Fruit fly (Drosophila melanogaster) whole organism, embryonic: ENCODE data around the gene Pcd.

Experiments
- CG10431 ChIP-seq: fragments of 200-800 bp; sonication (Bioruptor generic); optimal IDR thresholded peaks from 3 replicates; lab custom pipeline; 2018; ENCODE audit warnings: missing biosample characterization, mild to moderate bottlenecking, missing genetic modification characterization
- CG10543 ChIP-seq: fragments of 200-800 bp; sonication (Bioruptor generic); optimal IDR thresholded peaks from 3 replicates; lab custom pipeline; 2017; ENCODE audit warnings: missing biosample characterization, mild to moderate bottlenecking, missing genetic modification characterization, moderate library complexity
- CG12236 ChIP-seq: fragments of 200-800 bp; sonication (Bioruptor generic); optimal IDR thresholded peaks from 2 replicates; lab custom pipeline; 2016; ENCODE audit warnings: missing biosample characterization, missing genetic modification characterization
- CG12769 ChIP-seq: fragments of 200-800 bp; sonication (Bioruptor generic); optimal IDR thresholded peaks from 2 replicates; lab custom pipeline; 2019; ENCODE audit warnings: missing biosample characterization, mild to moderate bottlenecking, missing genetic modification characterization, moderate library complexity
- CG14014 ChIP-seq: fragments of 200-800 bp; sonication (Bioruptor generic); IDR thresholded peaks from 2 replicates; pipeline ENCODE4 v1.3.6; 2022; ENCODE audit warnings: missing biosample characterization, missing genetic modification characterization
- CG1529 ChIP-seq: fragments of 200-800 bp; sonication (Bioruptor generic); optimal IDR thresholded peaks from 3 replicates; lab custom pipeline; 2018; ENCODE audit warnings: missing biosample characterization, missing genetic modification characterization
- CG16863 ChIP-seq: fragments of 200-800 bp; sonication (Bioruptor generic); optimal IDR thresholded peaks from 3 replicates; lab custom pipeline; 2016; ENCODE audit warnings: missing biosample characterization, missing genetic modification characterization
- CG17328 ChIP-seq: fragments of 200-800 bp; sonication (Bioruptor generic); IDR thresholded peaks from 2 replicates; pipeline ENCODE4 v1.3.6; 2022; ENCODE audit warnings: missing biosample characterization, missing genetic modification characterization
- CG1792 ChIP-seq: fragments of 200-800 bp; sonication (Bioruptor generic); optimal IDR thresholded peaks from 2 replicates; lab custom pipeline; 2016; ENCODE audit warnings: missing biosample characterization, missing genetic modification characterization
- CG18599 ChIP-seq: fragments of 200-800 bp; sonication (Bioruptor generic); optimal IDR thresholded peaks from 3 replicates; lab custom pipeline; 2017; ENCODE audit warnings: missing biosample characterization, missing genetic modification characterization, mild to moderate bottlenecking, moderate library complexity, missing genetic modification reagents
- CG30403 ChIP-seq: fragments of 200-800 bp; sonication (Bioruptor generic); optimal IDR thresholded peaks from 3 replicates; lab custom pipeline; 2016; ENCODE audit warnings: missing biosample characterization, missing genetic modification characterization
- CG3163 ChIP-seq: fragments of 200-800 bp; sonication (Bioruptor generic); optimal IDR thresholded peaks from 3 replicates; lab custom pipeline; 2016; ENCODE audit warnings: missing biosample characterization, missing genetic modification characterization
- CG3847 ChIP-seq: fragments of 200-800 bp; sonication (Bioruptor generic); IDR thresholded peaks from 2 replicates; pipeline ENCODE4 v1.3.6; 2022; ENCODE audit warnings: missing biosample characterization, missing genetic modification characterization
- CG4730 ChIP-seq: fragments of 200-800 bp; sonication (Bioruptor generic); IDR thresholded peaks from 2 replicates; pipeline ENCODE4 v1.3.6; 2022; ENCODE audit warnings: missing biosample characterization, missing genetic modification characterization
- CG8924 ChIP-seq: fragments of 200-800 bp; optimal IDR thresholded peaks from 3 replicates; lab custom pipeline; 2019; ENCODE audit warnings: missing biosample characterization, mild to moderate bottlenecking, missing genetic modification characterization, moderate library complexity
- CG9609 ChIP-seq: fragments of 200-800 bp; sonication (Bioruptor generic); optimal IDR thresholded peaks from 3 replicates; lab custom pipeline; 2016; ENCODE audit warnings: missing biosample characterization, missing genetic modification characterization
- CG9817 ChIP-seq: fragments of 200-800 bp; sonication (Bioruptor generic); optimal IDR thresholded peaks from 2 replicates; lab custom pipeline; 2018; ENCODE audit warnings: missing biosample characterization, mild to moderate bottlenecking, missing genetic modification characterization, moderate library complexity
- D19B ChIP-seq: fragments of 200-800 bp; sonication (Bioruptor generic); optimal IDR thresholded peaks from 2 replicates; lab custom pipeline; 2017; ENCODE audit warnings: missing biosample characterization, mild to moderate bottlenecking, missing genetic modification characterization
- Deaf1 ChIP-seq: fragments of 200-800 bp; optimal IDR thresholded peaks from 3 replicates; lab custom pipeline; 2019; ENCODE audit warnings: missing biosample characterization, mild to moderate bottlenecking, missing genetic modification characterization, moderate library complexity
- Doc2 ChIP-seq: fragments of 200-800 bp; sonication (Bioruptor generic); IDR thresholded peaks from 2 replicates; pipeline ENCODE4 v1.3.6; 2022; ENCODE audit warnings: missing biosample characterization, missing genetic modification characterization
- Gsc ChIP-seq: fragments of 200-800 bp; sonication (Bioruptor generic); IDR thresholded peaks from 2 replicates; pipeline ENCODE4 v1.3.6; 2022; ENCODE audit warnings: missing biosample characterization, missing genetic modification characterization
- HLH4C ChIP-seq: fragments of 200-800 bp; sonication (Bioruptor generic); IDR thresholded peaks from 3 replicates; pipeline ENCODE4 v1.3.6; 2022; ENCODE audit warnings: missing biosample characterization, missing genetic modification characterization; ENCODE audit not compliant: partially characterized antibody
- Hsf ChIP-seq: fragments of 200-800 bp; sonication (Bioruptor generic); optimal IDR thresholded peaks from 3 replicates; lab custom pipeline; 2016; ENCODE audit warnings: missing biosample characterization, missing genetic modification characterization
- Myb ChIP-seq: fragments of 200-800 bp; sonication (Bioruptor generic); optimal IDR thresholded peaks from 2 replicates; lab custom pipeline; 2016; ENCODE audit warnings: missing biosample characterization, missing genetic modification characterization
- Pdp1 ChIP-seq, 2 experiments: fragments of 200-800 bp; sonication (Bioruptor generic); optimal IDR thresholded peaks; 3 replicates each; lab custom pipeline; 2016; ENCODE audit warnings: missing biosample characterization in 2 of 2, missing genetic modification characterization in 2 of 2, mild to moderate bottlenecking in 1 of 2, moderate library complexity in 1 of 2
- Ptx1 ChIP-seq: fragments of 200-800 bp; sonication (Bioruptor generic); IDR thresholded peaks from 2 replicates; pipeline ENCODE4 v1.3.6; 2022; ENCODE audit warnings: missing biosample characterization, missing genetic modification characterization
- Sox102F ChIP-seq: fragments of 200-800 bp; sonication (Bioruptor generic); optimal IDR thresholded peaks from 2 replicates; lab custom pipeline; 2018; ENCODE audit warnings: missing biosample characterization, mild to moderate bottlenecking, missing genetic modification characterization, moderate library complexity
- TFAM ChIP-seq: fragments of 200-800 bp; sonication (Bioruptor generic); optimal IDR thresholded peaks from 2 replicates; lab custom pipeline; 2017; ENCODE audit warnings: missing biosample characterization, missing genetic modification characterization, inconsistent platforms
- Xrp1 ChIP-seq: fragments of 200-800 bp; sonication (Bioruptor generic); IDR thresholded peaks from 2 replicates; pipeline ENCODE4 v1.3.6; 2022; ENCODE audit warnings: missing biosample characterization, missing genetic modification characterization
- ac ChIP-seq: fragments of 200-800 bp; sonication (Bioruptor generic); optimal IDR thresholded peaks from 3 replicates; lab custom pipeline; 2017; ENCODE audit warnings: missing biosample characterization, mild to moderate bottlenecking, missing genetic modification characterization
- ap ChIP-seq: fragments of 200-800 bp; sonication (Bioruptor generic); IDR thresholded peaks from 2 replicates; pipeline ENCODE4 v1.3.6; 2022; ENCODE audit warnings: missing biosample characterization, missing genetic modification characterization
- ara ChIP-seq: fragments of 200-800 bp; sonication (Bioruptor generic); IDR thresholded peaks from 2 replicates; pipeline ENCODE4 v1.3.6; 2022; ENCODE audit warnings: missing biosample characterization, missing genetic modification characterization
- az2 ChIP-seq: fragments of 200-800 bp; sonication (Bioruptor generic); optimal IDR thresholded peaks from 3 replicates; lab custom pipeline; 2016; ENCODE audit warnings: missing biosample characterization, missing genetic modification characterization
- bigmax ChIP-seq: fragments of 200-800 bp; sonication (Bioruptor generic); optimal IDR thresholded peaks from 2 replicates; lab custom pipeline; 2018; ENCODE audit warnings: missing biosample characterization, mild to moderate bottlenecking, missing genetic modification characterization
- cad ChIP-seq: fragments of >200 bp; optimal IDR thresholded peaks from 2 replicates; lab custom pipeline; 2017; ENCODE audit warnings: missing biosample characterization, missing genetic modification characterization
- dan ChIP-seq: fragments of 200-800 bp; sonication (Bioruptor generic); IDR thresholded peaks from 2 replicates; pipeline ENCODE4 v1.3.6; 2022; ENCODE audit warnings: missing biosample characterization, missing genetic modification characterization
- dm ChIP-seq: fragments of 200-800 bp; sonication (Bioruptor generic); optimal IDR thresholded peaks from 3 replicates; lab custom pipeline; 2016; ENCODE audit warnings: missing biosample characterization, missing genetic modification characterization
- emc ChIP-seq: fragments of 200-800 bp; sonication (Bioruptor generic); optimal IDR thresholded peaks from 2 replicates; lab custom pipeline; 2016; ENCODE audit warnings: missing biosample characterization, missing genetic modification characterization
- fd102C ChIP-seq: fragments of 200-800 bp; sonication (Bioruptor generic); optimal IDR thresholded peaks from 2 replicates; lab custom pipeline; 2018; ENCODE audit warnings: missing biosample characterization, mild to moderate bottlenecking, missing genetic modification characterization, moderate library complexity
- grau ChIP-seq: fragments of 200-800 bp; optimal IDR thresholded peaks from 3 replicates; lab custom pipeline; 2019; ENCODE audit warnings: missing biosample characterization, mild to moderate bottlenecking, missing genetic modification characterization, moderate library complexity
- grn ChIP-seq: fragments of 200-800 bp; sonication (Bioruptor generic); optimal IDR thresholded peaks from 3 replicates; lab custom pipeline; 2017; ENCODE audit warnings: missing biosample characterization, missing genetic modification characterization
- ind ChIP-seq: fragments of 200-800 bp; sonication (Bioruptor generic); optimal IDR thresholded peaks from 3 replicates; lab custom pipeline; 2016; ENCODE audit warnings: missing biosample characterization, missing genetic modification characterization
- ken ChIP-seq: fragments of 200-800 bp; sonication (Bioruptor generic); IDR thresholded peaks from 3 replicates; pipeline ENCODE4 v1.3.6; 2022; ENCODE audit warnings: missing biosample characterization, missing genetic modification characterization
- nerfin-2 ChIP-seq: fragments of 200-800 bp; sonication (Bioruptor generic); IDR thresholded peaks from 2 replicates; pipeline ENCODE4 v1.3.6; 2022; ENCODE audit warnings: missing biosample characterization, missing genetic modification characterization; ENCODE audit not compliant: partially characterized antibody
- odd ChIP-seq: fragments of 200-800 bp; sonication (Bioruptor generic); optimal IDR thresholded peaks from 2 replicates; lab custom pipeline; 2017; ENCODE audit warnings: missing biosample characterization, mild to moderate bottlenecking, missing genetic modification characterization
- tll ChIP-seq, 2 experiments: fragments of 200-800 bp in 1 of 2; fragments of >200 bp in 1 of 2; sonication (Bioruptor generic) in 1 of 2; optimal IDR thresholded peaks; 2 replicates each; lab custom pipeline; 2017 to 2019; ENCODE audit warnings: missing biosample characterization in 2 of 2, missing genetic modification characterization in 2 of 2, mild to moderate bottlenecking in 1 of 2, moderate library complexity in 1 of 2
- unpg ChIP-seq: fragments of 200-800 bp; sonication (Bioruptor generic); optimal IDR thresholded peaks from 3 replicates; lab custom pipeline; 2018; ENCODE audit warnings: missing biosample characterization, mild to moderate bottlenecking, missing genetic modification characterization, moderate library complexity
- vvl ChIP-seq: fragments of 200-800 bp; sonication (Bioruptor generic); IDR thresholded peaks from 2 replicates; pipeline ENCODE4 v1.3.6; 2022; ENCODE audit warnings: missing biosample characterization, missing genetic modification characterization

Pcd gene

DNA sequence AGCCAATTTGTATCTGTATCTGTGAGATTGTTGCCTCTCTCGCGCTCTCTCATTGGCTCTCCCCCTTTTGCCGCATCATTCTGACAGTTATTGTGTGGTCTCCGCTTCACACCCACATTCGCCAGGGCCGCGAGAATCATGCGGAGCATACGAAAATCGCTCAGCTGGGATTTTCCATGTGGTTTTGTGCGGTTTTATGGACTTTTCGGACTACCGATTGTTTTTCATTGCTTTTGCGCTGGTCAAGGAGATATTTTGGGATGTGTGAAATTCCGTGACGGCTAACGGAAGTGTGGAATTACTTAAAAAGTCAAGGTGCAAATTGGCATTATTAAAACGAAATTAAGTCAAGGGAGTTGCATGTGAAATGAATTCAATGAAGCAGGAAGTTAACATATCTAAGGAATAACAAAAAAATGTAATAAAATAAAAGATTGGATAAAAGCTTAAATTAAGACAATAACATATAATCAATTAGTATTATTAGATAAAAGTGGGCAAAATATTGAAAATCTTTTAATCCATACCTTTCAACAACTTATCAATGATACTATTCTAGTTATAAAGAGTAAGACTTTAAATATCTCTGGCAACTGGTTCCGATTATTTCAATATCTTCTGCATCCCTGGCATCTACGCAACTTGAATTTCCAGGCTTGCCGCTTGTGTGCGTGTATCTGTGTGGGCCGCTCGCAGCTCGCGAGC is 49.3 kb downstream of the Pcd start (continued):
- peak; percentile 35 for TF ChIP-seq CG9817 (tag; lab: Kevin White, UChicago)
- TF ChIP-seq Myb (GFP tag; lab: Kevin White, UChicago), result no peak
- TF ChIP-seq cad (GFP tag; lab: Kevin White, UChicago), result peak; percentile 12
- no peak for TF ChIP-seq Doc2
- no peak for TF ChIP-seq CG9609 (GFP tag; lab: Kevin White, UChicago)
- peak; percentile 13 for TF ChIP-seq ind (GFP tag; lab: Kevin White, UChicago)
- TF ChIP-seq CG14014 (GFP tag; lab: Robert Waterston, UW), result peak; percentile 8; the same call in 1 of the 2 replicates
- no peak for TF ChIP-seq grn
- no peak for TF ChIP-seq ara (GFP tag; lab: Robert Waterston, UW)
- TF ChIP-seq CG1529 (GFP tag; lab: Kevin White, UChicago), result no peak
- peak in 1 of 2 experiments; percentile 12 for TF ChIP-seq Pdp1 (GFP tag; optimal IDR thresholded peaks at IDR 0.05; lab: Kevin White, UChicago)
- TF ChIP-seq unpg (GFP tag; lab: Kevin White, UChicago), result no peak

DNA sequence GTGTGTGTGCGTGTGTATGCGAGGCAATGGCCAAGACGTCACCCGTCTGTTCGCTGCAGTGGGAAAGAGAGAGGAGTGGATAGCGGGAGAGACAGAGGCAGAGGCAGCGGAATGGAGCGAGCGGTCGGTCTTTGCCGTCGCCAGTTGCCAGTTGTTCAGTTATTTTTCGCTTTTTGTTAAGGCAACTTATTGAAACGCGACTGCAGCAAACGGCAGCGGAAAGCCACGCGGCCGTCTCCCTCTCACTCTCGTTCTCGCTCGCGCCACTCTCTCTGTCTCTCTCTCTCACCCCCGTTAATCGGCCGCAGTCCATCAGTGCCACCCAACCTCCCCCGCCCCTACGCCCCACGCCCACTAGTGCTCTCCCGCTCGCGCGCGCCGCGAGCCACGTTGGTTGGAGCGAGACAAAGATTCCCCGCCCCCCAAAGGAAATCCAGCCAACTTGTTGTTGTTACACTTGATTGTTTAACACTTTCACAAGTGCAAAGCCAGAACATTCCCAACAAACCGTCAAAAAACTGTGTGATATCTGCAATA is 49.9 kb downstream of the Pcd start:
- TF ChIP-seq fd102C (GFP tag; lab: Kevin White, UChicago) (no peak), TFAM (no peak), CG17328 (GFP tag; lab: Robert Waterston, UW) (peak; percentile 41; the same call in 1 of the 2 replicates), CG12236 (GFP tag; lab: Kevin White, UChicago) (no peak), vvl (GFP tag; lab: Robert Waterston, UW) (no peak; the same call in 1 of the 2 replicates), ap (GFP tag; lab: Robert Waterston, UW) (no peak), HLH4C (GFP tag; lab: Robert Waterston, UW) (no peak), grau (tag; lab: Kevin White, UChicago) (no peak), CG8924 (tag; lab: Kevin White, UChicago) (peak; percentile 15), odd (GFP tag; lab: Kevin White, UChicago) (peak; percentile 14), ara (GFP tag; lab: Robert Waterston, UW) (0 out of 2 replicates have a peak, but pooled peaks have one; percentile 25), CG30403 (no peak), dm (GFP tag; lab: Kevin White, UChicago) (no peak), dan (no peak), D19B (GFP tag; lab: Kevin White, UChicago) (no peak), ken (GFP tag; lab: Robert Waterston, UW) (no peak), emc (no peak), Sox102F (GFP tag; lab: Kevin White, UChicago) (no peak), az2 (GFP tag; lab: Kevin White, UChicago) (no peak), CG12769 (peak; percentile 90), nerfin-2 (GFP tag; lab: Robert Waterston, UW) (peak; percentile 41; the same call in 1 of the 2 replicates), CG16863 (no peak), CG1792 (GFP tag; lab: Kevin White, UChicago) (no peak), CG10431 (GFP tag; lab: Kevin White, UChicago) (peak; percentile 24), Deaf1 (peak; percentile 63), Ptx1 (GFP tag; lab: Robert Waterston, UW) (peak; percentile 16; the same call in 1 of the 2 replicates), Hsf (GFP tag; lab: Kevin White, UChicago) (no peak), Xrp1 (GFP tag; lab: Robert Waterston, UW) (no peak; the same call in none of the 2 replicates), bigmax (GFP tag; lab: Kevin White, UChicago) (peak; percentile 6), CG3163 (GFP tag; lab: Kevin White, UChicago) (no peak), ac (no peak), CG3847 (GFP tag; lab: Robert Waterston, UW) (no peak), Gsc (GFP tag; lab: Robert Waterston, UW) (no peak), CG10543 (GFP tag; lab: Kevin White, UChicago) (peak; percentile 87), CG4730 (no peak), CG18599 (GFP tag; lab: Kevin White, UChicago) (peak; percentile 69), tll (GFP tag; optimal IDR thresholded peaks at IDR 0.05; lab: Kevin White, UChicago) (no peak)
